Worm (Caenorhabditis elegans) whole organism, L1 larva: ENCODE data around the gene ell-1.

ENCODE experiments used
- C16A3.4 ChIP-seq: fragments of 150-350 bp; optimal IDR thresholded peaks from 2 replicates; lab custom pipeline; 2014; ENCODE audit warnings: missing biosample characterization, missing genetic modification characterization
- C34B4.2 ChIP-seq: sonication (generic microtip); optimal IDR thresholded peaks from 2 replicates; lab custom pipeline; 2017; ENCODE audit warnings: mild to moderate bottlenecking, missing genetic modification characterization, missing compliant biosample characterization
- blmp-1 ChIP-seq: fragments of 150-350 bp; optimal IDR thresholded peaks from 2 replicates; lab custom pipeline; 2014; ENCODE audit warnings: missing biosample characterization, missing genetic modification characterization
- ceh-82 ChIP-seq, 3 experiments: fragments of 150-350 bp in 1 of 3; sonication (generic microtip) in 2 of 3; optimal IDR thresholded peaks; 2 replicates each; lab custom pipeline; 2014 to 2017; ENCODE audit warnings: missing biosample characterization in 3 of 3, missing genetic modification characterization in 3 of 3
- ceh-88 ChIP-seq: fragments of 200-800 bp; sonication (Bioruptor generic); IDR thresholded peaks from 2 replicates; pipeline ENCODE4 v1.3.6; 2022; ENCODE audit warnings: missing genetic modification characterization, missing compliant biosample characterization
- dpl-1 ChIP-seq, 3 experiments: fragments of 150-350 bp in 2 of 3; sonication (generic microtip) in 1 of 3; optimal IDR thresholded peaks; 2 replicates each; lab custom pipeline; 2014 to 2017; ENCODE audit warnings: missing biosample characterization in 3 of 3, missing genetic modification characterization in 3 of 3, missing genetic modification reagents in 3 of 3
- dsc-1 ChIP-seq: sonication (generic microtip); optimal IDR thresholded peaks from 2 replicates; lab custom pipeline; 2016; ENCODE audit warnings: mild to moderate bottlenecking, missing genetic modification characterization, missing compliant biosample characterization
- efl-1 ChIP-seq, 4 experiments: fragments of 150-350 bp; optimal IDR thresholded peaks in 3 of 4; peaks in 1 of 4; 1 replicate in 1 of 4; 2 replicates in 3 of 4; lab custom pipeline; 2014; ENCODE audit warnings: missing biosample characterization in 2 of 4, missing genetic modification characterization in 2 of 4, missing genetic modification reagents in 2 of 4
- elt-3 ChIP-seq, 6 experiments: fragments of 150-350 bp in 1 of 6; sonication (generic microtip); optimal IDR thresholded peaks; 2 replicates each; lab custom pipeline; 2017 to 2018; ENCODE audit warnings: missing biosample characterization in 6 of 6, missing genetic modification characterization in 6 of 6, inconsistent platforms in 1 of 6
- ets-5 ChIP-seq: fragments of 200-800 bp; sonication (Bioruptor generic); IDR thresholded peaks from 2 replicates; pipeline ENCODE4 v1.3.6; 2022; ENCODE audit warnings: missing genetic modification characterization, missing compliant biosample characterization
- fkh-10 ChIP-seq: sonication (generic microtip); optimal IDR thresholded peaks from 2 replicates; lab custom pipeline; 2017; ENCODE audit warnings: missing biosample characterization, missing genetic modification reagents, missing genetic modification characterization
- fkh-4 ChIP-seq: sonication (generic microtip); optimal IDR thresholded peaks from 2 replicates; lab custom pipeline; 2016; ENCODE audit warnings: missing compliant biosample characterization, missing genetic modification characterization, borderline replicate concordance
- fos-1 ChIP-seq: fragments of 150-350 bp; optimal IDR thresholded peaks from 2 replicates; lab custom pipeline; 2014; ENCODE audit warnings: missing biosample characterization, missing genetic modification characterization
- hlh-17 ChIP-seq: fragments of 200-800 bp; sonication (Bioruptor generic); optimal IDR thresholded peaks from 2 replicates; lab custom pipeline; 2018; ENCODE audit warnings: missing genetic modification characterization, mild to moderate bottlenecking, missing compliant biosample characterization, moderate library complexity, borderline replicate concordance
- hpl-2 ChIP-seq: fragments of 150-350 bp; optimal IDR thresholded peaks from 2 replicates; lab custom pipeline; 2014; ENCODE audit warnings: missing biosample characterization, missing genetic modification reagents, missing genetic modification characterization
- irx-1 ChIP-seq: sonication (generic microtip); optimal IDR thresholded peaks from 2 replicates; lab custom pipeline; 2016; ENCODE audit warnings: missing genetic modification characterization, missing compliant biosample characterization
- isw-1 ChIP-seq: fragments of 200-800 bp; sonication (Bioruptor generic); IDR thresholded peaks from 2 replicates; pipeline ENCODE4 v1.3.6; 2022; ENCODE audit warnings: missing genetic modification characterization, missing compliant biosample characterization
- lin-14 ChIP-seq: fragments of 200-800 bp; sonication (Bioruptor generic); optimal IDR thresholded peaks from 2 replicates; lab custom pipeline; 2018; ENCODE audit warnings: mild to moderate bottlenecking, missing genetic modification characterization, moderate library complexity, missing compliant biosample characterization
- lir-3 ChIP-seq: sonication (generic microtip); optimal IDR thresholded peaks from 2 replicates; lab custom pipeline; 2016; ENCODE audit warnings: mild to moderate bottlenecking, missing genetic modification characterization, moderate library complexity, missing compliant biosample characterization; ENCODE audit not compliant: poor library complexity
- lsy-2 ChIP-seq, 2 experiments: fragments of 150-350 bp; optimal IDR thresholded peaks; 2 replicates each; lab custom pipeline; 2014; ENCODE audit warnings: missing biosample characterization in 2 of 2, missing genetic modification characterization in 2 of 2
- mab-9 ChIP-seq: fragments of 200-800 bp; sonication (Bioruptor generic); IDR thresholded peaks from 2 replicates; pipeline ENCODE4 v1.3.6; 2022; ENCODE audit warnings: missing genetic modification reagents, missing genetic modification characterization, missing compliant biosample characterization
- mep-1 ChIP-seq: fragments of 150-350 bp; optimal IDR thresholded peaks from 2 replicates; lab custom pipeline; 2014; ENCODE audit warnings: missing biosample characterization, missing genetic modification characterization
- nhr-11 ChIP-seq: fragments of 150-350 bp; optimal IDR thresholded peaks from 2 replicates; lab custom pipeline; 2014; ENCODE audit warnings: missing biosample characterization, missing genetic modification characterization
- nhr-19 ChIP-seq: fragments of 200-800 bp; sonication (Bioruptor generic); conservative IDR thresholded peaks from 2 replicates; pipeline ENCODE4 v1.3.6; 2022; ENCODE audit warnings: missing genetic modification characterization, missing compliant biosample characterization
- nhr-20 ChIP-seq: sonication (generic microtip); optimal IDR thresholded peaks from 2 replicates; lab custom pipeline; 2016; ENCODE audit warnings: mild to moderate bottlenecking, missing genetic modification characterization, missing compliant biosample characterization
- nhr-237 ChIP-seq: fragments of 150-350 bp; optimal IDR thresholded peaks from 2 replicates; lab custom pipeline; 2014; ENCODE audit warnings: missing biosample characterization, missing genetic modification characterization
- nhr-71 ChIP-seq: sonication (generic microtip); optimal IDR thresholded peaks from 2 replicates; lab custom pipeline; 2016; ENCODE audit warnings: mild to moderate bottlenecking, missing genetic modification characterization, moderate library complexity, missing compliant biosample characterization
- nhr-77 ChIP-seq: fragments of 150-350 bp; optimal IDR thresholded peaks from 2 replicates; lab custom pipeline; 2014; ENCODE audit warnings: missing biosample characterization, missing genetic modification characterization
- nhr-84 ChIP-seq: sonication (generic microtip); optimal IDR thresholded peaks from 2 replicates; lab custom pipeline; 2017; ENCODE audit warnings: missing biosample characterization, missing genetic modification characterization
- nhr-85 ChIP-seq: sonication (generic microtip); peaks from one replicate; lab custom pipeline; 2016; ENCODE audit warnings: missing genetic modification characterization, inconsistent platforms, missing compliant biosample characterization
- pax-3 ChIP-seq: fragments of 200-800 bp; sonication (Bioruptor generic); optimal IDR thresholded peaks from 2 replicates; lab custom pipeline; 2018; ENCODE audit warnings: mild to moderate bottlenecking, missing genetic modification characterization, moderate library complexity, missing compliant biosample characterization
- pqm-1 ChIP-seq: sonication (generic microtip); optimal IDR thresholded peaks from 3 replicates; lab custom pipeline; 2017; ENCODE audit warnings: missing biosample characterization, missing genetic modification characterization
- rnt-1 ChIP-seq: sonication (generic microtip); optimal IDR thresholded peaks from 2 replicates; lab custom pipeline; 2016; ENCODE audit warnings: mild to moderate bottlenecking, missing genetic modification characterization, moderate library complexity, missing compliant biosample characterization
- skn-1 ChIP-seq: fragments of 150-350 bp; optimal IDR thresholded peaks from 2 replicates; lab custom pipeline; 2014; ENCODE audit warnings: missing biosample characterization, missing genetic modification characterization
- snu-23 ChIP-seq: sonication (generic microtip); optimal IDR thresholded peaks from 2 replicates; lab custom pipeline; 2016; ENCODE audit warnings: missing genetic modification characterization, missing compliant biosample characterization
- sup-37 ChIP-seq: fragments of 200-800 bp; sonication (Bioruptor generic); optimal IDR thresholded peaks from 2 replicates; lab custom pipeline; 2018; ENCODE audit warnings: mild to moderate bottlenecking, missing genetic modification characterization, missing compliant biosample characterization
- swsn-7 ChIP-seq: sonication (generic microtip); optimal IDR thresholded peaks from 2 replicates; lab custom pipeline; 2016; ENCODE audit warnings: missing genetic modification characterization, missing compliant biosample characterization
- unc-130 ChIP-seq: fragments of 150-350 bp; optimal IDR thresholded peaks from 2 replicates; lab custom pipeline; 2017; ENCODE audit warnings: missing biosample characterization, missing genetic modification characterization, inconsistent platforms
- unc-30 ChIP-seq: sonication (generic microtip); optimal IDR thresholded peaks from 2 replicates; lab custom pipeline; 2017; ENCODE audit warnings: missing biosample characterization, missing genetic modification characterization
- unc-86 ChIP-seq: sonication (generic microtip); optimal IDR thresholded peaks from 2 replicates; lab custom pipeline; 2016; ENCODE audit warnings: missing genetic modification characterization, missing compliant biosample characterization
- zag-1 ChIP-seq: fragments of 150-350 bp; optimal IDR thresholded peaks from 2 replicates; lab custom pipeline; 2014; ENCODE audit warnings: missing biosample characterization, missing genetic modification characterization
- ztf-4 ChIP-seq: fragments of 150-350 bp; optimal IDR thresholded peaks from 2 replicates; lab custom pipeline; 2014; ENCODE audit warnings: missing biosample characterization, missing genetic modification characterization

The ell-1 gene

ce11 chrIV:4454330-4455173 is 60.3 kb downstream of the ell-1 start, which contains the start of gene R08C7.11:
R08C7.11 (minus strand) TSS chrIV:4454937.
- no peak for TF ChIP-seq pax-3
- TF ChIP-seq nhr-84 (tag; lab: Kevin White, UChicago) = no peak
- peak; percentile 63 for TF ChIP-seq rnt-1 (tag; lab: Kevin White, UChicago)
- no peak for TF ChIP-seq pqm-1 (tag; lab: Kevin White, UChicago)
- TF ChIP-seq nhr-71 (tag; lab: Kevin White, UChicago) = peak; percentile 40
- TF ChIP-seq unc-86 (tag; lab: Kevin White, UChicago) = no peak
- peak; percentile 5 for TF ChIP-seq skn-1 (tag; lab: Kevin White, UChicago)
- peak; percentile 55 for TF ChIP-seq efl-1 (optimal IDR thresholded peaks at IDR 0.05; lab: Kevin White, UChicago)
- TF ChIP-seq efl-1 (GFP tag; optimal IDR thresholded peaks at IDR 0.05 in 1 of 2; lab: Kevin White, UChicago) = peak in 1 of 2 experiments; percentile 86
- no peak for TF ChIP-seq hlh-17 (GFP tag; lab: Kevin White, UChicago)
- TF ChIP-seq sup-37 (GFP tag; lab: Kevin White, UChicago) = peak; percentile 34
- peak; percentile 39 for TF ChIP-seq snu-23 (GFP tag; lab: Kevin White, UChicago)
- no peak for TF ChIP-seq nhr-237 (tag; lab: Kevin White, UChicago)
- peak; percentile 77 for TF ChIP-seq blmp-1 (tag; lab: Kevin White, UChicago)
- TF ChIP-seq dpl-1 (GFP tag; optimal IDR thresholded peaks at IDR 0.05; lab: Kevin White, UChicago) = peak; percentile 2 to 16 (median 14)
- TF ChIP-seq unc-130 (tag; lab: Kevin White, UChicago) = peak; percentile 38
- TF ChIP-seq isw-1 (GFP tag; lab: Robert Waterston, UW) = no peak
- peak in 1 of 3 experiments; percentile 15 for TF ChIP-seq ceh-82 (tag; optimal IDR thresholded peaks at IDR 0.05; lab: Kevin White, UChicago)
- TF ChIP-seq unc-30 (tag; lab: Kevin White, UChicago) = no peak
- peak; percentile 27 to 30 for TF ChIP-seq lsy-2 (tag; optimal IDR thresholded peaks at IDR 0.05; lab: Kevin White, UChicago)
- TF ChIP-seq zag-1 (tag; lab: Kevin White, UChicago) = no peak
- TF ChIP-seq ceh-88 (GFP tag; lab: Robert Waterston, UW) = no peak
- TF ChIP-seq nhr-20 = peak; percentile 6
- no peak for TF ChIP-seq C16A3.4
- no peak for TF ChIP-seq fos-1
- no peak for TF ChIP-seq fkh-10
- TF ChIP-seq lir-3 (tag; lab: Kevin White, UChicago) = no peak
- no peak for TF ChIP-seq fkh-4 (tag; lab: Kevin White, UChicago)
- no peak for TF ChIP-seq irx-1 (tag; lab: Kevin White, UChicago)
- no peak for TF ChIP-seq hpl-2
- no peak for TF ChIP-seq nhr-11 (tag; lab: Kevin White, UChicago)
- TF ChIP-seq nhr-85 (tag; lab: Kevin White, UChicago) = peak; percentile 82
- no peak for TF ChIP-seq mab-9 (GFP tag; lab: Robert Waterston, UW)
- peak; percentile 17 for TF ChIP-seq nhr-77
- peak in 2 of 6 experiments; percentile 5 to 66 for TF ChIP-seq elt-3 (tag; optimal IDR thresholded peaks at IDR 0.05; lab: Kevin White, UChicago)
- TF ChIP-seq C34B4.2 = no peak
- peak; percentile 46; the same call in 1 of the 2 replicates for TF ChIP-seq nhr-19 (GFP tag; lab: Robert Waterston, UW)
- TF ChIP-seq ets-5 (GFP tag; lab: Robert Waterston, UW) = no peak
- peak; percentile 28 for TF ChIP-seq mep-1 (tag; lab: Kevin White, UChicago)
- TF ChIP-seq ztf-4 = no peak
- no peak for TF ChIP-seq dsc-1 (tag; lab: Kevin White, UChicago)
- TF ChIP-seq swsn-7 (tag; lab: Kevin White, UChicago) = peak; percentile 18
- peak; percentile 60 for TF ChIP-seq lin-14
- TF ChIP-seq, all 84 proteins: peak for 19
